Worm (Caenorhabditis elegans): Measurements from ENCODE around the gene rgef-1.

ce11 chrV:9507742-9508141, 53.7 kb downstream of the rgef-1 start, which contains the start of gene acs-14:
- TF ChIP-seq nhr-77 (tag; optimal IDR thresholded peaks at IDR 0.05) (no peak), nhr-43 (tag; optimal IDR thresholded peaks at IDR 0.05; ENCODE audit: poor library complexity, severe bottlenecking) (no peak), elt-1 (tag; optimal IDR thresholded peaks at IDR 0.05) (no peak), egl-5 (tag; optimal IDR thresholded peaks at IDR 0.05) (no peak), aly-2 (tag; optimal IDR thresholded peaks at IDR 0.05) (no peak), fkh-10 (GFP tag; optimal IDR thresholded peaks at IDR 0.05) (no peak)

Data from whole organism, L3 larva.